Fruit fly (Drosophila melanogaster) whole organism, embryonic: ENCODE results near the gene CG13309.

Experiments used
- Abd-B ChIP-seq: fragments of 200-800 bp; sonication (Bioruptor generic); optimal IDR thresholded peaks from 2 replicates; lab custom pipeline; 2018; ENCODE audit warnings: missing biosample characterization, mild to moderate bottlenecking, missing genetic modification characterization, moderate library complexity
- Adf1 ChIP-seq: fragments of 200-800 bp; sonication (Bioruptor generic); IDR thresholded peaks from 2 replicates; pipeline ENCODE4 v1.3.6; 2022; ENCODE audit warnings: missing biosample characterization, missing genetic modification characterization
- Bgb ChIP-seq: fragments of 200-800 bp; sonication (Bioruptor generic); IDR thresholded peaks from 2 replicates; pipeline ENCODE4 v1.3.6; 2022; ENCODE audit warnings: missing biosample characterization, missing genetic modification characterization; ENCODE audit not compliant: partially characterized antibody
- CG1024 ChIP-seq: fragments of 200-800 bp; sonication (Bioruptor generic); IDR thresholded peaks from 2 replicates; pipeline ENCODE4 v1.3.6; 2022; ENCODE audit warnings: missing biosample characterization, missing genetic modification characterization
- CG10366 ChIP-seq: fragments of 200-800 bp; sonication (Bioruptor generic); IDR thresholded peaks from 2 replicates; pipeline ENCODE4 v1.3.6; 2022; ENCODE audit warnings: missing biosample characterization, missing genetic modification characterization
- CG10979 ChIP-seq: fragments of 200-800 bp; sonication (Bioruptor generic); optimal IDR thresholded peaks from 2 replicates; lab custom pipeline; 2018; ENCODE audit warnings: missing biosample characterization, mild to moderate bottlenecking, missing genetic modification characterization, moderate library complexity
- CG11247 ChIP-seq: fragments of 200-800 bp; sonication (Bioruptor generic); IDR thresholded peaks from 2 replicates; pipeline ENCODE4 v1.3.6; 2022; ENCODE audit warnings: missing biosample characterization, missing genetic modification characterization
- CG12219 ChIP-seq: fragments of 200-800 bp; sonication (Bioruptor generic); optimal IDR thresholded peaks from 3 replicates; lab custom pipeline; 2018; ENCODE audit warnings: missing biosample characterization, mild to moderate bottlenecking, missing genetic modification characterization
- CG12391 ChIP-seq: fragments of 200-800 bp; sonication (Bioruptor generic); optimal IDR thresholded peaks from 3 replicates; lab custom pipeline; 2018; ENCODE audit warnings: missing biosample characterization, mild to moderate bottlenecking, missing genetic modification characterization, moderate library complexity
- CG12769 ChIP-seq: fragments of 200-800 bp; sonication (Bioruptor generic); optimal IDR thresholded peaks from 2 replicates; lab custom pipeline; 2019; ENCODE audit warnings: missing biosample characterization, mild to moderate bottlenecking, missing genetic modification characterization, moderate library complexity
- CG13296 ChIP-seq: fragments of 200-800 bp; sonication (Bioruptor generic); optimal IDR thresholded peaks from 3 replicates; lab custom pipeline; 2018; ENCODE audit warnings: missing biosample characterization, mild to moderate bottlenecking, missing genetic modification characterization
- CG15073 ChIP-seq: fragments of 200-800 bp; sonication (Bioruptor generic); optimal IDR thresholded peaks from 2 replicates; lab custom pipeline; 2016; ENCODE audit warnings: missing biosample characterization, missing genetic modification characterization
- CG15269 ChIP-seq: fragments of 200-800 bp; sonication (Bioruptor generic); optimal IDR thresholded peaks from 2 replicates; lab custom pipeline; 2018; ENCODE audit warnings: missing biosample characterization, mild to moderate bottlenecking, missing genetic modification characterization, moderate library complexity
- CG15601 ChIP-seq: fragments of 200-800 bp; sonication (Bioruptor generic); optimal IDR thresholded peaks from 3 replicates; lab custom pipeline; 2019; ENCODE audit warnings: missing biosample characterization, mild to moderate bottlenecking, missing genetic modification characterization, moderate library complexity
- CG18262 ChIP-seq: fragments of 200-800 bp; optimal IDR thresholded peaks from 3 replicates; lab custom pipeline; 2019; ENCODE audit warnings: missing biosample characterization, mild to moderate bottlenecking, missing genetic modification characterization, moderate library complexity
- CG33213 ChIP-seq: fragments of 200-800 bp; sonication (Bioruptor generic); optimal IDR thresholded peaks from 3 replicates; lab custom pipeline; 2016; ENCODE audit warnings: missing biosample characterization, missing genetic modification characterization
- CG3407 ChIP-seq: fragments of 200-800 bp; sonication (Bioruptor generic); optimal IDR thresholded peaks from 2 replicates; lab custom pipeline; 2018; ENCODE audit warnings: missing biosample characterization, mild to moderate bottlenecking, missing genetic modification characterization
- CG4820 ChIP-seq: fragments of 200-800 bp; sonication (Bioruptor generic); optimal IDR thresholded peaks from 3 replicates; lab custom pipeline; 2016; ENCODE audit warnings: missing biosample characterization, missing genetic modification characterization
- CG6654 ChIP-seq: fragments of 200-800 bp; sonication (Bioruptor generic); optimal IDR thresholded peaks from 2 replicates; lab custom pipeline; 2017; ENCODE audit warnings: missing biosample characterization, mild to moderate bottlenecking, missing genetic modification characterization
- CG6683 ChIP-seq: fragments of 200-800 bp; sonication (Bioruptor generic); optimal IDR thresholded peaks from 2 replicates; lab custom pipeline; 2017; ENCODE audit warnings: missing biosample characterization, mild to moderate bottlenecking, missing genetic modification characterization, missing genetic modification reagents
- CG6791 ChIP-seq: fragments of 200-800 bp; sonication (Bioruptor generic); IDR thresholded peaks from 3 replicates; pipeline ENCODE4 v1.3.6; 2022; ENCODE audit warnings: missing biosample characterization, missing genetic modification characterization; ENCODE audit not compliant: partially characterized antibody
- CG7372 ChIP-seq: fragments of 200-800 bp; sonication (Bioruptor generic); IDR thresholded peaks from 2 replicates; pipeline ENCODE4 v1.3.6; 2022; ENCODE audit warnings: missing biosample characterization, missing genetic modification characterization
- CG9437 ChIP-seq: fragments of 200-800 bp; sonication (Bioruptor generic); optimal IDR thresholded peaks from 2 replicates; lab custom pipeline; 2018; ENCODE audit warnings: missing biosample characterization, mild to moderate bottlenecking, missing genetic modification characterization
- Dll ChIP-seq: fragments of 200-800 bp; sonication (Bioruptor generic); IDR thresholded peaks from 4 replicates; pipeline ENCODE4 v1.3.6; 2022; ENCODE audit warnings: missing biosample characterization, missing genetic modification characterization; ENCODE audit not compliant: partially characterized antibody
- Ets65A ChIP-seq: fragments of 200-800 bp; sonication (Bioruptor generic); peaks from one replicate; lab custom pipeline; 2016; ENCODE audit warnings: missing biosample characterization, missing genetic modification characterization
- H2.0 ChIP-seq: fragments of 200-800 bp; sonication (Bioruptor generic); IDR thresholded peaks from 2 replicates; pipeline ENCODE4 v1.3.6; 2022; ENCODE audit warnings: missing biosample characterization, missing genetic modification characterization
- Hmr ChIP-seq: fragments of 200-800 bp; sonication (Bioruptor generic); optimal IDR thresholded peaks from 3 replicates; lab custom pipeline; 2017; ENCODE audit warnings: mild to moderate bottlenecking, missing biosample characterization, missing genetic modification reagents, missing genetic modification characterization
- Lpt ChIP-seq: fragments of >200 bp; optimal IDR thresholded peaks from 2 replicates; lab custom pipeline; 2018; ENCODE audit warnings: missing biosample characterization, missing genetic modification characterization
- Meics ChIP-seq: fragments of 200-800 bp; sonication (Bioruptor generic); optimal IDR thresholded peaks from 2 replicates; lab custom pipeline; 2017; ENCODE audit warnings: missing biosample characterization, mild to moderate bottlenecking, missing genetic modification characterization
- Mes4 ChIP-seq: fragments of 200-800 bp; sonication (Bioruptor generic); optimal IDR thresholded peaks from 2 replicates; lab custom pipeline; 2016; ENCODE audit warnings: missing biosample characterization, missing genetic modification characterization
- Myb ChIP-seq: fragments of 200-800 bp; sonication (Bioruptor generic); optimal IDR thresholded peaks from 2 replicates; lab custom pipeline; 2016; ENCODE audit warnings: missing biosample characterization, missing genetic modification characterization
- Nf-YB ChIP-seq: fragments of 200-800 bp; sonication (Bioruptor generic); optimal IDR thresholded peaks from 3 replicates; lab custom pipeline; 2019; ENCODE audit warnings: missing biosample characterization, mild to moderate bottlenecking, missing genetic modification characterization, moderate library complexity
- Nf-YC ChIP-seq: fragments of 200-800 bp; optimal IDR thresholded peaks from 3 replicates; lab custom pipeline; 2019; ENCODE audit warnings: missing biosample characterization, mild to moderate bottlenecking, missing genetic modification characterization, moderate library complexity
- bsh ChIP-seq, 2 experiments: fragments of 200-800 bp; sonication (Bioruptor generic); optimal IDR thresholded peaks; 2 replicates each; lab custom pipeline; 2017 to 2018; ENCODE audit warnings: mild to moderate bottlenecking in 2 of 2, missing biosample characterization in 2 of 2, missing genetic modification characterization in 2 of 2, moderate library complexity in 1 of 2
- cg ChIP-seq: fragments of 200-800 bp; sonication (Bioruptor generic); optimal IDR thresholded peaks from 3 replicates; lab custom pipeline; 2019; ENCODE audit warnings: missing biosample characterization, mild to moderate bottlenecking, missing genetic modification characterization, moderate library complexity
- corto ChIP-seq: fragments of 200-800 bp; sonication (Bioruptor generic); optimal IDR thresholded peaks from 2 replicates; lab custom pipeline; 2016; ENCODE audit warnings: missing biosample characterization, mild to moderate bottlenecking, missing genetic modification characterization, moderate library complexity
- crp ChIP-seq, 2 experiments: fragments of 200-800 bp; sonication (Bioruptor generic); optimal IDR thresholded peaks; 2 replicates in 1 of 2; 3 replicates in 1 of 2; lab custom pipeline; 2017; ENCODE audit warnings: missing biosample characterization in 2 of 2, missing genetic modification characterization in 2 of 2, mild to moderate bottlenecking in 1 of 2, moderate library complexity in 1 of 2
- dan ChIP-seq: fragments of 200-800 bp; sonication (Bioruptor generic); IDR thresholded peaks from 2 replicates; pipeline ENCODE4 v1.3.6; 2022; ENCODE audit warnings: missing biosample characterization, missing genetic modification characterization
- dmrt99B ChIP-seq: fragments of 200-800 bp; sonication (Bioruptor generic); optimal IDR thresholded peaks from 2 replicates; lab custom pipeline; 2018; ENCODE audit warnings: missing biosample characterization, mild to moderate bottlenecking, missing genetic modification characterization, moderate library complexity
- dpn ChIP-seq, 2 experiments: fragments of 200-800 bp; sonication (Bioruptor generic); optimal IDR thresholded peaks; 3 replicates each; lab custom pipeline; 2016; ENCODE audit warnings: missing biosample characterization in 2 of 2, missing genetic modification characterization in 2 of 2
- gro ChIP-seq: fragments of 200-800 bp; sonication (Bioruptor generic); optimal IDR thresholded peaks from 2 replicates; lab custom pipeline; 2016; ENCODE audit warnings: missing biosample characterization, missing genetic modification characterization
- lmd ChIP-seq: fragments of 200-800 bp; sonication (Bioruptor generic); IDR thresholded peaks from 2 replicates; pipeline ENCODE4 v1.3.6; 2022; ENCODE audit warnings: missing biosample characterization, missing genetic modification characterization
- lola ChIP-seq, 3 experiments: fragments of >200 bp in 2 of 3; fragments of 200-800 bp in 1 of 3; sonication (Bioruptor generic) in 1 of 3; optimal IDR thresholded peaks; 2 replicates each; lab custom pipeline; 2017 to 2019; ENCODE audit warnings: missing biosample characterization in 3 of 3, missing genetic modification characterization in 3 of 3, mild to moderate bottlenecking in 1 of 3, moderate library complexity in 1 of 3
- luna ChIP-seq: fragments of 200-800 bp; sonication (Bioruptor generic); optimal IDR thresholded peaks from 2 replicates; lab custom pipeline; 2016; ENCODE audit warnings: missing biosample characterization, missing genetic modification characterization
- oc ChIP-seq: fragments of 200-800 bp; sonication (Bioruptor generic); optimal IDR thresholded peaks from 2 replicates; lab custom pipeline; 2018; ENCODE audit warnings: missing biosample characterization, mild to moderate bottlenecking, missing genetic modification characterization, moderate library complexity
- onecut ChIP-seq: fragments of 200-800 bp; sonication (Bioruptor generic); IDR thresholded peaks from 2 replicates; pipeline ENCODE4 v1.3.6; 2022; ENCODE audit warnings: missing biosample characterization, missing genetic modification characterization
- otp ChIP-seq: fragments of 200-800 bp; sonication (Bioruptor generic); IDR thresholded peaks from 3 replicates; pipeline ENCODE4, ENCODE4 v1.3.6; 2022; ENCODE audit warnings: missing biosample characterization, missing genetic modification characterization
- repo ChIP-seq: fragments of 200-800 bp; sonication (Bioruptor generic); optimal IDR thresholded peaks from 2 replicates; lab custom pipeline; 2016; ENCODE audit warnings: missing biosample characterization, missing genetic modification characterization
- row ChIP-seq: fragments of 200-800 bp; sonication (Bioruptor generic); IDR thresholded peaks from 3 replicates; pipeline ENCODE4 v1.3.6; 2022; ENCODE audit warnings: missing biosample characterization, missing genetic modification characterization
- tna ChIP-seq: fragments of 200-800 bp; sonication (Bioruptor generic); IDR thresholded peaks from 2 replicates; pipeline ENCODE4 v1.3.6; 2022; ENCODE audit warnings: missing biosample characterization, missing genetic modification characterization; ENCODE audit not compliant: partially characterized antibody

The CG13309 gene

DNA sequence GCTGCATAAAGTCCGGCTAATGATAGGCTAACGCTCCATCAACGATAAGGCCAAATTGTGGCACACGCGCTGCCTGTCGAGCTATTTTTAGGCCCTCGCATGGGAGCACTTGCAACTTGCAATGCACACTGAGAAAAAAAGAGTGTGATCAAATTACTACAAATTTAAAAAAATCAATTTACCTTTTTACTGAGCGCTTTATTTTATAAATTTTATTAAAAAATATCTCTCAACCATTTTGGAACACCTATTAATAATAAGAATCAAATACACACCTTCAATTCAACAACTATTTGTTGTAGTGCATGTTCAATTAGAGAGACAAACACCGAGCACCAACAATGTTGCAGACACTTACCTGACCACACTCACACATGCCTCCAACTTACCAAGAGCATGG, 44.7 kb upstream of the CG13309 start (continued):
- TF ChIP-seq corto (GFP tag; lab: Kevin White, UChicago), result no peak
- no peak for TF ChIP-seq Mes4 (GFP tag; lab: Kevin White, UChicago)
- TF ChIP-seq CG12391, result no peak
- peak; percentile 62 for TF ChIP-seq CG1024 (GFP tag; lab: Robert Waterston, UW)
- TF ChIP-seq otp (GFP tag; lab: Robert Waterston, UW), result peak; percentile 73
- TF ChIP-seq CG15073, result no peak
- TF ChIP-seq CG13296 (GFP tag; lab: Kevin White, UChicago), result no peak
- no peak for TF ChIP-seq CG10979
- peak; percentile 74 for TF ChIP-seq H2.0 (GFP tag; lab: Robert Waterston, UW)
- TF ChIP-seq CG33213 (GFP tag; lab: Kevin White, UChicago), result no peak
- no peak for TF ChIP-seq row (GFP tag; lab: Robert Waterston, UW)
- no peak for TF ChIP-seq CG6683 (GFP tag; lab: Kevin White, UChicago)
- TF ChIP-seq CG15601 (tag; lab: Kevin White, UChicago), result no peak
- TF ChIP-seq CG6791 (GFP tag; lab: Robert Waterston, UW), result no peak
- no peak for TF ChIP-seq tna (GFP tag; lab: Robert Waterston, UW)
- no peak for TF ChIP-seq luna
- TF ChIP-seq cg, result peak; percentile 10
- TF ChIP-seq repo (GFP tag; lab: Kevin White, UChicago), result no peak
- TF ChIP-seq oc (tag; lab: Kevin White, UChicago), result no peak
- peak; percentile 35 for TF ChIP-seq CG11247 (GFP tag; lab: Robert Waterston, UW)
- TF ChIP-seq crp (GFP tag; optimal IDR thresholded peaks at IDR 0.05; lab: Kevin White, UChicago), result no peak
- TF ChIP-seq dpn (GFP tag; optimal IDR thresholded peaks at IDR 0.05; lab: Kevin White, UChicago), result no peak
- TF ChIP-seq CG18262, result no peak
- TF ChIP-seq Nf-YC (tag; lab: Kevin White, UChicago), result no peak
- no peak for TF ChIP-seq CG3407 (GFP tag; lab: Kevin White, UChicago)
- no peak for TF ChIP-seq lola (GFP tag; optimal IDR thresholded peaks at IDR 0.05; lab: Kevin White, UChicago)
- TF ChIP-seq CG10366, result peak; percentile 54
- TF ChIP-seq Nf-YB (GFP tag; lab: Kevin White, UChicago), result no peak
- no peak for TF ChIP-seq Lpt (GFP tag; lab: Kevin White, UChicago)
- peak in 1 of 2 experiments; percentile 81 for TF ChIP-seq bsh (GFP tag; optimal IDR thresholded peaks at IDR 0.05; lab: Kevin White, UChicago)
- TF ChIP-seq Dll (GFP tag; lab: Robert Waterston, UW), result no peak
- no peak for TF ChIP-seq CG15269 (tag; lab: Kevin White, UChicago)
- no peak for TF ChIP-seq CG4820 (GFP tag; lab: Kevin White, UChicago)
- TF ChIP-seq gro, result no peak
- no peak for TF ChIP-seq Hmr (GFP tag; lab: Kevin White, UChicago)
- TF ChIP-seq dmrt99B (tag; lab: Kevin White, UChicago), result no peak
- TF ChIP-seq Meics, result no peak
- no peak for TF ChIP-seq dan
- peak; percentile 92 for TF ChIP-seq Ets65A (GFP tag; lab: Kevin White, UChicago)
- TF ChIP-seq Adf1 (GFP tag; lab: Robert Waterston, UW), result no peak
- no peak for TF ChIP-seq CG12769 (tag; lab: Kevin White, UChicago)
- TF ChIP-seq onecut (GFP tag; lab: Robert Waterston, UW), result no peak; the same call in 1 of the 2 replicates
- no peak for TF ChIP-seq Bgb
- 0 out of 2 replicates have a peak, but pooled peaks have one; percentile 5 for TF ChIP-seq CG7372 (GFP tag; lab: Robert Waterston, UW)
- TF ChIP-seq lmd (GFP tag; lab: Robert Waterston, UW), result no peak; the same call in 1 of the 2 replicates
- no peak for TF ChIP-seq CG12219
- TF ChIP-seq CG9437 (GFP tag; lab: Kevin White, UChicago), result no peak
- TF ChIP-seq Myb (GFP tag; lab: Kevin White, UChicago), result no peak
- TF ChIP-seq CG6654 (GFP tag; lab: Kevin White, UChicago), result no peak
- TF ChIP-seq Abd-B (GFP tag; lab: Kevin White, UChicago), result no peak
